Fruit fly (Drosophila melanogaster) whole organism, prepupa: ENCODE results near the gene ATPsyngamma.

Source experiments
- Blimp-1 ChIP-seq: fragments of 200-800 bp; sonication (Bioruptor generic); optimal IDR thresholded peaks from 3 replicates; lab custom pipeline; 2017; ENCODE audit warnings: missing biosample characterization, missing genetic modification characterization, mild to moderate bottlenecking, moderate library complexity, missing genetic modification reagents
- CG10631 ChIP-seq: fragments of 200-800 bp; sonication (Bioruptor generic); optimal IDR thresholded peaks from 2 replicates; lab custom pipeline; 2016; ENCODE audit warnings: missing biosample characterization, missing genetic modification characterization
- CG10669 ChIP-seq: fragments of 200-800 bp; sonication (Bioruptor generic); optimal IDR thresholded peaks from 3 replicates; lab custom pipeline; 2018; ENCODE audit warnings: missing biosample characterization, mild to moderate bottlenecking, missing genetic modification characterization, moderate library complexity
- CG11294 ChIP-seq: fragments of 200-800 bp; sonication (Bioruptor generic); IDR thresholded peaks from 2 replicates; pipeline ENCODE4 v1.3.6; 2022; ENCODE audit warnings: missing biosample characterization, missing genetic modification characterization
- CG11762 ChIP-seq: fragments of 200-800 bp; sonication (Bioruptor generic); optimal IDR thresholded peaks from 3 replicates; lab custom pipeline; 2016; ENCODE audit warnings: missing biosample characterization, missing genetic modification characterization; ENCODE audit not compliant: insufficient read depth
- CG11902 ChIP-seq: fragments of 200-800 bp; sonication (Bioruptor generic); optimal IDR thresholded peaks from 3 replicates; lab custom pipeline; 2016; ENCODE audit warnings: missing biosample characterization, missing genetic modification characterization
- CG15336 ChIP-seq: fragments of 200-800 bp; sonication (Bioruptor generic); IDR thresholded peaks from 2 replicates; pipeline ENCODE4 v1.3.6; 2022; ENCODE audit warnings: missing biosample characterization, missing genetic modification characterization
- CG31627 ChIP-seq: fragments of 200-800 bp; sonication (Bioruptor generic); optimal IDR thresholded peaks from 3 replicates; lab custom pipeline; 2016; ENCODE audit warnings: missing biosample characterization, missing genetic modification characterization
- CG32006 ChIP-seq: fragments of 200-800 bp; sonication (Bioruptor generic); optimal IDR thresholded peaks from 3 replicates; lab custom pipeline; 2017; ENCODE audit warnings: missing biosample characterization, mild to moderate bottlenecking, missing genetic modification characterization
- CG34406 ChIP-seq: fragments of 200-800 bp; sonication (Bioruptor generic); optimal IDR thresholded peaks from 3 replicates; lab custom pipeline; 2016; ENCODE audit warnings: missing biosample characterization, missing genetic modification characterization
- CG3919 ChIP-seq: fragments of 200-800 bp; sonication (Bioruptor generic); optimal IDR thresholded peaks from 3 replicates; lab custom pipeline; 2016; ENCODE audit warnings: missing biosample characterization, missing genetic modification characterization
- CG4318 ChIP-seq: fragments of 200-800 bp; sonication (Bioruptor generic); optimal IDR thresholded peaks from 3 replicates; lab custom pipeline; 2017; ENCODE audit warnings: missing biosample characterization, mild to moderate bottlenecking, missing genetic modification characterization
- CG6163 ChIP-seq: fragments of 200-800 bp; sonication (Bioruptor generic); IDR thresholded peaks from 3 replicates; pipeline ENCODE4 v1.3.6; 2022; ENCODE audit warnings: missing biosample characterization, missing genetic modification characterization
- CG6276 ChIP-seq: fragments of 200-800 bp; sonication (Bioruptor generic); optimal IDR thresholded peaks from 2 replicates; lab custom pipeline; 2017; ENCODE audit warnings: missing biosample characterization, mild to moderate bottlenecking, missing genetic modification characterization
- CG6792 ChIP-seq: fragments of 200-800 bp; sonication (Bioruptor generic); optimal IDR thresholded peaks from 3 replicates; lab custom pipeline; 2016; ENCODE audit warnings: missing biosample characterization, missing genetic modification characterization
- CG6808 ChIP-seq: fragments of 200-800 bp; sonication (Bioruptor generic); optimal IDR thresholded peaks from 3 replicates; lab custom pipeline; 2017; ENCODE audit warnings: missing biosample characterization, missing genetic modification characterization, mild to moderate bottlenecking, moderate library complexity, missing genetic modification reagents
- CG6854 ChIP-seq: fragments of 200-800 bp; sonication (Bioruptor generic); optimal IDR thresholded peaks from 2 replicates; lab custom pipeline; 2017; ENCODE audit warnings: missing biosample characterization, mild to moderate bottlenecking, missing genetic modification characterization
- CG7368 ChIP-seq: fragments of 200-800 bp; sonication (Bioruptor generic); optimal IDR thresholded peaks from 3 replicates; lab custom pipeline; 2016; ENCODE audit warnings: missing biosample characterization, missing genetic modification characterization
- CG8319 ChIP-seq: fragments of 200-800 bp; sonication (Bioruptor generic); optimal IDR thresholded peaks from 3 replicates; lab custom pipeline; 2016; ENCODE audit warnings: missing biosample characterization, missing genetic modification characterization
- CG9139 ChIP-seq: fragments of 200-800 bp; sonication (Bioruptor generic); optimal IDR thresholded peaks from 3 replicates; lab custom pipeline; 2017; ENCODE audit warnings: missing biosample characterization, mild to moderate bottlenecking, missing genetic modification characterization
- Eip78C ChIP-seq: fragments of 200-800 bp; sonication (Bioruptor generic); peaks from one replicate; lab custom pipeline; 2016; ENCODE audit warnings: missing biosample characterization, missing genetic modification characterization
- Eip93F ChIP-seq: fragments of 200-800 bp; sonication (Bioruptor generic); optimal IDR thresholded peaks from 2 replicates; lab custom pipeline; 2016; ENCODE audit warnings: missing biosample characterization, mild to moderate bottlenecking, missing genetic modification characterization
- Ets21C ChIP-seq: fragments of 200-800 bp; sonication (Bioruptor generic); optimal IDR thresholded peaks from 3 replicates; lab custom pipeline; 2016; ENCODE audit warnings: missing biosample characterization, missing genetic modification characterization
- Ets96B ChIP-seq: fragments of 200-800 bp; optimal IDR thresholded peaks from 2 replicates; lab custom pipeline; 2019; ENCODE audit warnings: missing biosample characterization, mild to moderate bottlenecking, missing genetic modification characterization, moderate library complexity
- Hr38 ChIP-seq: sonication (Bioruptor generic); optimal IDR thresholded peaks from 2 replicates; lab custom pipeline; 2016; ENCODE audit warnings: missing biosample characterization, missing genetic modification characterization
- Hr4 ChIP-seq: fragments of 200-800 bp; sonication (Bioruptor generic); optimal IDR thresholded peaks from 3 replicates; lab custom pipeline; 2016; ENCODE audit warnings: missing biosample characterization, missing genetic modification characterization
- Lpt ChIP-seq: fragments of 200-800 bp; sonication (Bioruptor generic); optimal IDR thresholded peaks from 3 replicates; lab custom pipeline; 2016; ENCODE audit warnings: missing biosample characterization, missing genetic modification characterization
- Met ChIP-seq: fragments of 200-800 bp; sonication (Bioruptor generic); optimal IDR thresholded peaks from 3 replicates; lab custom pipeline; 2016; ENCODE audit warnings: missing biosample characterization, missing genetic modification characterization
- Smox ChIP-seq: fragments of 200-800 bp; sonication (Bioruptor generic); optimal IDR thresholded peaks from 3 replicates; lab custom pipeline; 2016; ENCODE audit warnings: missing biosample characterization, missing genetic modification characterization
- Sox14 ChIP-seq: fragments of 200-800 bp; sonication (Bioruptor generic); optimal IDR thresholded peaks from 3 replicates; lab custom pipeline; 2016; ENCODE audit warnings: missing biosample characterization, missing genetic modification characterization
- achi ChIP-seq: fragments of 200-800 bp; sonication (Bioruptor generic); optimal IDR thresholded peaks from 3 replicates; lab custom pipeline; 2016; ENCODE audit warnings: missing biosample characterization, missing genetic modification characterization
- acj6 ChIP-seq: fragments of 200-800 bp; sonication (Bioruptor generic); optimal IDR thresholded peaks from 3 replicates; lab custom pipeline; 2016; ENCODE audit warnings: missing biosample characterization, missing genetic modification characterization
- dsx ChIP-seq: fragments of 200-800 bp; optimal IDR thresholded peaks from 3 replicates; lab custom pipeline; 2019; ENCODE audit warnings: missing biosample characterization, mild to moderate bottlenecking, missing genetic modification characterization, moderate library complexity; ENCODE audit not compliant: poor library complexity, severe bottlenecking
- esn ChIP-seq: fragments of 200-800 bp; sonication (Bioruptor generic); optimal IDR thresholded peaks from 2 replicates; lab custom pipeline; 2016; ENCODE audit warnings: missing biosample characterization, mild to moderate bottlenecking, missing genetic modification characterization, moderate library complexity
- fd59A ChIP-seq: fragments of 200-800 bp; sonication (Bioruptor generic); optimal IDR thresholded peaks from 2 replicates; lab custom pipeline; 2017; ENCODE audit warnings: missing biosample characterization, mild to moderate bottlenecking, missing genetic modification characterization, missing genetic modification reagents
- fkh ChIP-seq: fragments of 200-800 bp; sonication (Bioruptor generic); optimal IDR thresholded peaks from 3 replicates; lab custom pipeline; 2017; ENCODE audit warnings: missing biosample characterization, mild to moderate bottlenecking, missing genetic modification characterization, moderate library complexity
- lz ChIP-seq: fragments of 200-800 bp; sonication (Bioruptor generic); optimal IDR thresholded peaks from 3 replicates; lab custom pipeline; 2016; ENCODE audit warnings: missing biosample characterization, missing genetic modification characterization
- net ChIP-seq: fragments of 200-800 bp; sonication (Bioruptor generic); optimal IDR thresholded peaks from 3 replicates; lab custom pipeline; 2016; ENCODE audit warnings: missing biosample characterization, missing genetic modification characterization
- pdm3 ChIP-seq: fragments of 200-800 bp; sonication (Bioruptor generic); optimal IDR thresholded peaks from 3 replicates; lab custom pipeline; 2016; ENCODE audit warnings: missing biosample characterization, missing genetic modification characterization
- spab ChIP-seq: fragments of 200-800 bp; sonication (Bioruptor generic); optimal IDR thresholded peaks from 2 replicates; lab custom pipeline; 2017; ENCODE audit warnings: missing biosample characterization, mild to moderate bottlenecking, missing genetic modification characterization, missing genetic modification reagents
- ss ChIP-seq, 2 experiments: fragments of 200-800 bp; sonication (Bioruptor generic); optimal IDR thresholded peaks; 2 replicates in 1 of 2; 3 replicates in 1 of 2; lab custom pipeline; 2017 to 2018; ENCODE audit warnings: mild to moderate bottlenecking in 2 of 2, missing biosample characterization in 2 of 2, missing genetic modification characterization in 2 of 2, moderate library complexity in 1 of 2
- svp ChIP-seq: fragments of 200-800 bp; sonication (Bioruptor generic); peaks from one replicate; lab custom pipeline; 2016; ENCODE audit warnings: missing biosample characterization, missing genetic modification characterization
- topi ChIP-seq: fragments of 200-800 bp; sonication (Bioruptor generic); optimal IDR thresholded peaks from 3 replicates; lab custom pipeline; 2016; ENCODE audit warnings: missing biosample characterization, missing genetic modification characterization
- vri ChIP-seq: fragments of 200-800 bp; sonication (Bioruptor generic); optimal IDR thresholded peaks from 3 replicates; lab custom pipeline; 2016; ENCODE audit warnings: missing biosample characterization, mild to moderate bottlenecking, missing genetic modification characterization

ATPsyngamma gene

DNA sequence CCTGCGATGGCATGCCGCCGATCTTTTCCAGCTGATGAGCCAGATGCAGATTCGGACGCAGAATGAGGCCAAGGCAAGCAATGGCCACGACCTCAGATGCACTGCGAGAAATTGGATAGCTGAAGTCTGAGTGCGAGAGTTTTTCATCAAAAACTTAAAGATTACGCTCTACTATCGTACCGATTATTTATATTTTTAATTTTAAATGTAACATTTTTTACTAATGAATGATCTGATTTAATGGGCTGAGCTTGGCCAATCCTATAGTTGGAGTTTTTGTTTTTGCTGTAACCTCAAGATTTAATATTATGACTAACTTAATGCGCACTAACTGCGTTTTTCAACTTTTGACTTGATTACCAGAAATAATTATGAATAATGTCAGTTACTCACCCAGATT lies 13.3 kb upstream of the ATPsyngamma start (continued):
- TF ChIP-seq Sox14 (no peak), vri (no peak), CG6792 (GFP tag; lab: Kevin White, UChicago) (peak; percentile 39), CG32006 (GFP tag; lab: Kevin White, UChicago) (peak; percentile 55), CG7368 (GFP tag; lab: Kevin White, UChicago) (no peak), ss (GFP tag; optimal IDR thresholded peaks at IDR 0.05; lab: Kevin White, UChicago) (peak in 1 of 2 experiments; percentile 43), CG9139 (GFP tag; lab: Kevin White, UChicago) (no peak), CG31627 (GFP tag; lab: Kevin White, UChicago) (peak; percentile 56), CG6854 (no peak), CG6276 (GFP tag; lab: Kevin White, UChicago) (no peak), dsx (GFP tag; lab: Kevin White, UChicago) (no peak), Blimp-1 (peak; percentile 7), CG11762 (peak; percentile 19), topi (GFP tag; lab: Kevin White, UChicago) (peak; percentile 75), CG11902 (GFP tag; lab: Kevin White, UChicago) (peak; percentile 41)

DNA sequence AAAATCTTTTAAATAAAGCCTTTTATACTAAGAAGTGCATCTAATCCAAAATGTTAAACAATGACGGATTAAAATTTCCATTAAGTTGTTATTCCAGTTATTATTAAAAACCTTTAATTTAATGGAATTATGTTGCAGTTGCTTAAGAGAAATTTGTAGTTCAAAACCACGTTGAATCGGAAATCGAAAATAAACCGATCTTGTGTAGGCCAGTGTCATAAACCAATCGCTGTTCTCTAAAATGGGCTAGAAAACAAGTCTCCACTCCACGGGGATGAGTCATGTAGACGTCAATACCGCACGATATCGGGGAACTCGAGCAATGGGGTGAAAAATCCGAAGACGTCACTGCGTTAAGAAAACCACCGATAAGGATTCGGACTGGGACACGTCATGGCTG lies 12.6 kb upstream of the ATPsyngamma start:
- no peak for TF ChIP-seq Lpt (GFP tag; lab: Kevin White, UChicago)
- no peak for TF ChIP-seq CG6792 (GFP tag; lab: Kevin White, UChicago)
- TF ChIP-seq net: no peak
- TF ChIP-seq CG6854: no peak
- TF ChIP-seq Blimp-1: no peak
- TF ChIP-seq Eip78C (GFP tag; lab: Kevin White, UChicago): peak; percentile 44
- TF ChIP-seq Ets21C (GFP tag; lab: Kevin White, UChicago): no peak
- TF ChIP-seq CG15336 (GFP tag; lab: Robert Waterston, UW): no peak
- TF ChIP-seq lz (GFP tag; lab: Kevin White, UChicago): no peak
- no peak for TF ChIP-seq fkh
- TF ChIP-seq CG8319 (GFP tag; lab: Kevin White, UChicago): no peak
- TF ChIP-seq CG34406 (GFP tag; lab: Kevin White, UChicago): no peak
- TF ChIP-seq Eip93F (GFP tag; lab: Kevin White, UChicago): no peak
- TF ChIP-seq Smox: no peak
- no peak for TF ChIP-seq achi
- no peak for TF ChIP-seq CG6808 (GFP tag; lab: Kevin White, UChicago)
- no peak for TF ChIP-seq spab (GFP tag; lab: Kevin White, UChicago)
- TF ChIP-seq CG10669 (GFP tag; lab: Kevin White, UChicago): peak; percentile 1
- no peak for TF ChIP-seq fd59A (GFP tag; lab: Kevin White, UChicago)
- no peak for TF ChIP-seq CG11294 (GFP tag; lab: Robert Waterston, UW)
- TF ChIP-seq acj6 (GFP tag; lab: Kevin White, UChicago): no peak
- no peak for TF ChIP-seq ss (GFP tag; optimal IDR thresholded peaks at IDR 0.05; lab: Kevin White, UChicago)
- TF ChIP-seq topi (GFP tag; lab: Kevin White, UChicago): no peak
- TF ChIP-seq dsx (GFP tag; lab: Kevin White, UChicago): no peak
- no peak for TF ChIP-seq Hr4 (GFP tag; lab: Kevin White, UChicago)
- TF ChIP-seq CG4318 (GFP tag; lab: Kevin White, UChicago): no peak
- no peak for TF ChIP-seq CG10631 (GFP tag; lab: Kevin White, UChicago)
- TF ChIP-seq CG3919: no peak
- no peak for TF ChIP-seq pdm3
- no peak for TF ChIP-seq Ets96B (tag; lab: Kevin White, UChicago)
- 0 out of 3 replicates have a peak, but pooled peaks have one; percentile 20 for TF ChIP-seq CG6163 (GFP tag; lab: Robert Waterston, UW)
- TF ChIP-seq Met (GFP tag; lab: Kevin White, UChicago): no peak
- peak; percentile 43 for TF ChIP-seq svp (GFP tag; lab: Kevin White, UChicago)
- TF ChIP-seq esn: no peak
- TF ChIP-seq Hr38 (GFP tag; lab: Kevin White, UChicago): no peak
- TF ChIP-seq, all 60 proteins: peak for 4
